Worm (Caenorhabditis elegans) whole organism, L4 larva: ENCODE data around the gene F56H9.6.
A peak's percentile ranks its signal among the peaks of the same experiment; 100 is the strongest.

Experiments used
- aha-1 ChIP-seq: fragments of 150-350 bp; peaks from one replicate; lab custom pipeline; 2014; ENCODE audit warnings: missing biosample characterization, missing genetic modification characterization
- ces-1 ChIP-seq: fragments of 150-350 bp; sonication (generic microtip); optimal IDR thresholded peaks from 4 replicates; lab custom pipeline; 2014; ENCODE audit warnings: missing biosample characterization, missing genetic modification reagents, missing genetic modification characterization
- hlh-30 ChIP-seq: sonication (generic microtip); optimal IDR thresholded peaks from 2 replicates; lab custom pipeline; 2017; ENCODE audit warnings: antibody characterized with exemption, mild to moderate bottlenecking, missing genetic modification characterization, missing compliant biosample characterization; ENCODE audit not compliant: insufficient read depth
- lin-39 ChIP-seq: fragments of 150-350 bp; optimal IDR thresholded peaks from 2 replicates; lab custom pipeline; 2014; ENCODE audit warnings: missing biosample characterization, missing genetic modification reagents, missing genetic modification characterization
- mdl-1 ChIP-seq, 2 experiments: fragments of 150-350 bp in 1 of 2; sonication (generic microtip) in 1 of 2; optimal IDR thresholded peaks; 2 replicates each; lab custom pipeline; 2014 to 2017; ENCODE audit warnings: missing biosample characterization in 2 of 2, missing genetic modification characterization in 2 of 2
- mes-2 ChIP-seq: sonication (generic microtip); optimal IDR thresholded peaks from 2 replicates; lab custom pipeline; 2016; ENCODE audit warnings: missing genotype, mild to moderate bottlenecking, missing genetic modification characterization, missing compliant biosample characterization; ENCODE audit not compliant: poor library complexity, severe bottlenecking
- nhr-10 ChIP-seq: fragments of 150-350 bp; optimal IDR thresholded peaks from 2 replicates; lab custom pipeline; 2014; ENCODE audit warnings: missing biosample characterization, missing genetic modification characterization
- nhr-237 ChIP-seq: sonication (generic microtip); optimal IDR thresholded peaks from 2 replicates; lab custom pipeline; 2017; ENCODE audit warnings: missing biosample characterization, missing genetic modification characterization
- pha-4 ChIP-seq, 2 experiments: fragments of 150-350 bp in 1 of 2; fragments of 200-800 bp in 1 of 2; sonication (Bioruptor generic) in 1 of 2; IDR thresholded peaks in 1 of 2; optimal IDR thresholded peaks in 1 of 2; 2 replicates each; pipeline versions ENCODE4 v1.3.6 to Lab custom; 2014 to 2022; ENCODE audit warnings: missing genetic modification characterization in 2 of 2, missing genetic modification reagents in 2 of 2, missing biosample characterization in 1 of 2, missing compliant biosample characterization in 1 of 2
- saeg-2 ChIP-seq: fragments of 200-800 bp; sonication (Bioruptor generic); IDR thresholded peaks from 2 replicates; pipeline ENCODE4 v1.3.6; 2022; ENCODE audit warnings: missing genetic modification reagents, missing genetic modification characterization, missing compliant biosample characterization
- snpc-4 ChIP-seq: fragments of 150-350 bp; optimal IDR thresholded peaks from 2 replicates; lab custom pipeline; 2014; ENCODE audit warnings: missing biosample characterization, missing genetic modification characterization
- spr-1 ChIP-seq: sonication (generic microtip); optimal IDR thresholded peaks from 2 replicates; lab custom pipeline; 2016; ENCODE audit warnings: mild to moderate bottlenecking, missing genetic modification characterization, missing compliant biosample characterization
- ztf-11 ChIP-seq: fragments of 150-350 bp; optimal IDR thresholded peaks from 2 replicates; lab custom pipeline; 2014; ENCODE audit warnings: missing biosample characterization, missing genetic modification characterization

DNA sequence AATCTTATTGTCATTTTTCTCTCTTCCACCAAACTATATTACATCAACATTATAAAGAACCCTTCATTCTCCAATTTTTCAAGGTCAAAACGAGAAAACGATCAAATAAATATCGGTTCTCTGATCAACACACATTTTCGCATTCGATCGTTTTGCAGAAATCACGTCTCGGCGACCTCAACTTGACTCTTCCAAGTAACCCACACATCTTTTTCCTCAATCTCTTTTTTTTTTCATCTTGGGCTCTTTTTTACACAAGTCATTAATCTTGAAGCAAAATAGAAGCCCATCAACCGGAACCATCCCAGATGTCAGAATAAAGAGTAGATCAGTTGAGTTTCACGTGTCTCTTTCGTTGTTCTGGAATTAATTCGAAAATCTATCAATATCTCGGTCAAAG, 6.6 kb upstream of the F56H9.6 start:
- TF ChIP-seq aha-1 (tag; lab: Kevin White, UChicago): peak; percentile 32
- TF ChIP-seq nhr-10 (tag; lab: Kevin White, UChicago): no peak
- TF ChIP-seq snpc-4: no peak
- no peak for TF ChIP-seq pha-4 (GFP tag; IDR thresholded peaks at IDR 0.05; lab: Robert Waterston, UW)
- TF ChIP-seq pha-4 (tag; optimal IDR thresholded peaks at IDR 0.05; lab: Kevin White, UChicago): no peak
- TF ChIP-seq ces-1: no peak
- no peak for TF ChIP-seq saeg-2
- no peak for TF ChIP-seq ztf-11 (tag; lab: Kevin White, UChicago)
- TF ChIP-seq nhr-237: no peak
- no peak for TF ChIP-seq mes-2
- no peak for TF ChIP-seq lin-39 (tag; lab: Kevin White, UChicago)
- peak in 1 of 2 experiments; percentile 20 for TF ChIP-seq mdl-1 (tag; optimal IDR thresholded peaks at IDR 0.05; lab: Kevin White, UChicago)
- peak; percentile 26 for TF ChIP-seq hlh-30 (tag; lab: Kevin White, UChicago)
- no peak for TF ChIP-seq spr-1 (tag; lab: Kevin White, UChicago)
